Worm (Caenorhabditis elegans): ENCODE measurements around the gene F22B7.1.

Gene F22B7.1

DNA sequence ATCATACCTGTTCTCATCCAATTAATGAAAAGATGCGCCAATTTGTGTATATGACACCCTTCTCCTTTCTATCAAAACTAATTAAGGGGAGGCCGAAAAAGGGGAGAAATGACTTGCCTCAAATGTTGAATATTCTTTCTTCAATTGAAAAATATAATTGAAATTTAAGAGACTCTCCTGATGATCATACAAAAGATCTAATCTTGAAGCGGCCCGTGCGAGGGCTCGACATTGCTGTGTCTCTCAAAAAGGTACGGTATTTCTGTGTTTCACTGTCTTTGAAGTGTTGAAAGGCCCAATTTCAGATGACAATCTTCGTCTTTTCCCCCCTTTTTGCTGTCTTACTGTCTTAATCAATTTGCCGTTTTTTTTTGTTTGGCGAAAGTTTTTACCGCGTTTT, 44.1 kb upstream of the F22B7.1 start:
- TF ChIP-seq nhr-2 (tag; optimal IDR thresholded peaks at IDR 0.05) (no peak), elt-1 (tag; optimal IDR thresholded peaks at IDR 0.05; ENCODE audit: borderline replicate concordance, insufficient read depth) (peak; percentile 37), M03D4.4 (tag; optimal IDR thresholded peaks at IDR 0.05) (no peak), lsy-2 (tag; optimal IDR thresholded peaks at IDR 0.05) (peak; percentile 13)

- TF ChIP-seq snpc-4 (tag; optimal IDR thresholded peaks at IDR 0.05) (no peak), hlh-1 (tag; optimal IDR thresholded peaks at IDR 0.05) (no peak), zip-8 (tag; optimal IDR thresholded peaks at IDR 0.05) (peak; percentile 92), nhr-2 (tag; optimal IDR thresholded peaks at IDR 0.05) (peak; percentile 36), lin-13 (tag; optimal IDR thresholded peaks at IDR 0.05) (no peak), ztf-11 (tag; optimal IDR thresholded peaks at IDR 0.05) (no peak), ces-1 (GFP tag; optimal IDR thresholded peaks at IDR 0.05) (no peak), elt-3 (tag; optimal IDR thresholded peaks at IDR 0.05) (no peak)
These were observed 43.2 kb upstream of the F22B7.1 start for ce11 chrIII:8621982-8622381.

DNA sequence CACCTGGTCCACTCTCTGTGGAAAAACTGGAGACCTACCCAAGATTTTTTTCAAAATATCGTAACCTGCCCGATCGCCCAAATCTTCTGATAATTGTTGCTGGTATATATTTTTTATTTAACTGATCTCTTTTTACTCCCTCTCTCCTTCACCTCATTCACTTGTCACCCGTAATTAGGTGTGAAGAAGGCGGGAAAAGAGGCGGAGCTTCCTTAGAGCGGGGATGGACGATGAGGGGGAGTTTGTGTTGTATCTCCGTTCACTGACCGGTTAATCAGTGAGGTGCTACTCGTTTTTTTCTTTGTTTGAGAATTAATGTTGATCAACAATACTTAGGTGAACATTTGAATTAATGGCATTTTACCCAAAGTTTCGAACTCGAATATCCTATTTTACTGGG, 42.7 kb upstream of the F22B7.1 start, which contains the start of gene ceh-16:
Gene ceh-16 (plus strand): TSS at position 301 of the 400 bp plus-strand sequence.
- TF ChIP-seq drap-1 (GFP tag; optimal IDR thresholded peaks at IDR 0.05) = no peak
- no peak for TF ChIP-seq nhr-76 (tag; optimal IDR thresholded peaks at IDR 0.05)
- no peak for TF ChIP-seq elt-1 (tag; optimal IDR thresholded peaks at IDR 0.05; ENCODE audit: borderline replicate concordance, insufficient read depth)
- TF ChIP-seq unc-62 (GFP tag; optimal IDR thresholded peaks at IDR 0.05) = no peak
- TF ChIP-seq nhr-2 (tag; optimal IDR thresholded peaks at IDR 0.05) = peak; percentile 76

DNA sequence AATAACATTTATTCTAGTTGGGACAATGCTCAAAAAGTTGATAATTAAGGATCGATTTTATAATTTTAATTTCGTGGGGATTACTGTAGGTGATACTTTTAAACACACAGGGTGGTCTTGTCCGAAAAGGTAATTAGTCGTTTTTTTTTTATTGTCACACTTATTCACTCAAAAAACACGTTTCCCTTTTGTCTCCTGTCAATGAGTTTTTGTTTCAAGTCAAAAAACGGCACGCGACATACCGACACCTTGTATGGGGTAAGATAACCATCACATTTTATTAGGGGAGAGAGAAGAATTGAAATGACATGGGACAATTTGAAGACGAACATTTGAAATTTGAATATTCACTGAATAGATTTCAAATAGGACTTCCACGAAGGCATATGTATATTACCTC, 40.0 kb upstream of the F22B7.1 start:
- no peak for TF ChIP-seq nhr-237 (tag; optimal IDR thresholded peaks at IDR 0.05)
- TF ChIP-seq mls-2 (tag; optimal IDR thresholded peaks at IDR 0.05) = no peak
- TF ChIP-seq unc-39 (tag; optimal IDR thresholded peaks at IDR 0.05) = no peak
- TF ChIP-seq blmp-1 (tag; optimal IDR thresholded peaks at IDR 0.05) = no peak
- no peak for TF ChIP-seq mep-1 (tag; optimal IDR thresholded peaks at IDR 0.05)
- no peak for TF ChIP-seq ceh-39 (tag; optimal IDR thresholded peaks at IDR 0.05)
- TF ChIP-seq elt-3 (tag; optimal IDR thresholded peaks at IDR 0.05) = no peak
- no peak for TF ChIP-seq lin-32 (GFP tag; optimal IDR thresholded peaks at IDR 0.05)
- no peak for TF ChIP-seq unc-120 (tag; optimal IDR thresholded peaks at IDR 0.05; ENCODE audit: poor library complexity, severe bottlenecking)
- no peak for TF ChIP-seq snpc-4 (tag; optimal IDR thresholded peaks at IDR 0.05)

DNA sequence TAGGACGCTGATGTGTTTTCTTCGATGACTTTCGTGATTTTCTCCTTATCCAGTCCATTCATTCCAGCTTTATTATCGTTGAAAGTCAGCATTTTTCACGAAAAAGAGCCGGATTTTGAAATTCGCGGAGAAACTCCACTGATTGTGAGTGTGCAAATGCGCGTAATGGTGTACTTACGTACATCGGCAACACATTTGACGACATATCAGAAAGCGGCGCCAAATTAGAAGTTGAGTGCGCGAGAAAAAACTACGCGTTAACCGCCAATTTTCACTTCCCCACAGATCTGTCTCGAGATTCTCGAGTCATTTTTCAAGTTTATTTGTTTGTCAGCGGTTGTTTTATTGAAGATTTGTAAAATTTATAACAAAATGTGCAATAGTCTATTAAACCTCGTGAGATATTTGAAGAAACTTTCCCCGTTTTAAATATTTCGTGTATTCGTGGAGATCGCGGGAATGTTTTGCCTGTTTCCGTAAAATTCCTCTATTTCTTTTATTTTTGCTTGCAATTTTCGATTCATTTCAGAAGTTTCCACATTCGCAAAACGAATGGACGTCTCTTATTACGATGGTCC, 36.6 kb upstream of the F22B7.1 start, which contains the start of the genes polk-1 and gpr-1:
Gene polk-1 (minus strand): TSS at position 186 of the 578 bp plus-strand sequence.
Gene gpr-1 (plus strand): TSS at position 528 of the 578 bp plus-strand sequence.
- TF ChIP-seq sptf-1 (tag; optimal IDR thresholded peaks at IDR 0.05) (no peak), lin-32 (GFP tag; optimal IDR thresholded peaks at IDR 0.05) (no peak), lsy-2 (tag; optimal IDR thresholded peaks at IDR 0.05) (peak; percentile 34), mep-1 (tag; optimal IDR thresholded peaks at IDR 0.05) (peak; percentile 23), nhr-2 (tag; optimal IDR thresholded peaks at IDR 0.05) (no peak), ces-1 (GFP tag; optimal IDR thresholded peaks at IDR 0.05) (peak; percentile 16)

- TF ChIP-seq nhr-237 (tag; optimal IDR thresholded peaks at IDR 0.05) = peak; percentile 3
- no peak for TF ChIP-seq ham-2 (GFP tag; optimal IDR thresholded peaks at IDR 0.05)
- no peak for TF ChIP-seq tbx-8 (GFP tag; optimal IDR thresholded peaks at IDR 0.05)
- no peak for TF ChIP-seq cnd-1 (tag; optimal IDR thresholded peaks at IDR 0.05)
- peak; percentile 65 for TF ChIP-seq lsy-2 (tag; optimal IDR thresholded peaks at IDR 0.05)
- peak; percentile 3 for TF ChIP-seq nhr-2 (tag; optimal IDR thresholded peaks at IDR 0.05)
- peak; percentile 82 for TF ChIP-seq ces-1 (GFP tag; optimal IDR thresholded peaks at IDR 0.05)
- peak; percentile 57 for TF ChIP-seq mep-1 (tag; optimal IDR thresholded peaks at IDR 0.05)
These were observed 34.3 kb upstream of the F22B7.1 start, which contains the start of gene dnj-10 for ce11 chrIII:8630833-8631232. Gene dnj-10 (plus strand): TSS chrIII:8631165.

ce11 chrIII:8636803-8637202, 28.3 kb upstream of the F22B7.1 start:
- TF ChIP-seq hlh-1 (tag; optimal IDR thresholded peaks at IDR 0.05) (peak; percentile 63), mls-2 (tag; optimal IDR thresholded peaks at IDR 0.05) (no peak)
